Fruit fly (Drosophila melanogaster) whole organism, wandering third instar larva: Measurements from ENCODE around the gene mura.

Source experiments
- CG9705 ChIP-seq: fragments of 200-800 bp; sonication (Bioruptor generic); optimal IDR thresholded peaks from 2 replicates; lab custom pipeline; 2018; ENCODE audit warnings: missing biosample characterization, mild to moderate bottlenecking, missing genetic modification characterization
- Hr78 ChIP-seq: fragments of >200 bp; optimal IDR thresholded peaks from 2 replicates; lab custom pipeline; 2017; ENCODE audit warnings: missing biosample characterization, missing genetic modification characterization
- Hr83 ChIP-seq: fragments of 200-300 bp; sonication (Bioruptor generic); optimal IDR thresholded peaks from 2 replicates; lab custom pipeline; 2016; ENCODE audit warnings: missing biosample characterization, mild to moderate bottlenecking, missing genetic modification characterization, moderate library complexity; ENCODE audit not compliant: poor library complexity, severe bottlenecking
- OdsH ChIP-seq: fragments of 200-800 bp; sonication (Bioruptor generic); optimal IDR thresholded peaks from 2 replicates; lab custom pipeline; 2016; ENCODE audit warnings: missing biosample characterization, mild to moderate bottlenecking, missing genetic modification characterization
- Vsx2 ChIP-seq: fragments of 200-300, 225-300 bp; sonication (Bioruptor generic); optimal IDR thresholded peaks from 2 replicates; lab custom pipeline; 2018; ENCODE audit warnings: missing biosample characterization, missing genetic modification characterization; ENCODE audit not compliant: partially characterized antibody
- br ChIP-seq: fragments of 200-800 bp; sonication (Bioruptor generic); optimal IDR thresholded peaks from 2 replicates; lab custom pipeline; 2016; ENCODE audit warnings: missing biosample characterization, missing genetic modification characterization
- fru ChIP-seq: fragments of 200-800 bp; sonication (Bioruptor generic); optimal IDR thresholded peaks from 3 replicates; lab custom pipeline; 2016; ENCODE audit warnings: missing biosample characterization, mild to moderate bottlenecking, missing genetic modification characterization
- h ChIP-seq: fragments of 200-800 bp; sonication (Bioruptor generic); optimal IDR thresholded peaks from 3 replicates; lab custom pipeline; 2016; ENCODE audit warnings: missing biosample characterization, mild to moderate bottlenecking, missing genetic modification characterization
- lola ChIP-seq: fragments of >200 bp; optimal IDR thresholded peaks from 2 replicates; lab custom pipeline; 2017; ENCODE audit warnings: missing biosample characterization, missing genetic modification characterization
- psq ChIP-seq: fragments of 200-800 bp; sonication (Bioruptor generic); optimal IDR thresholded peaks from 3 replicates; lab custom pipeline; 2017; ENCODE audit warnings: missing biosample characterization, mild to moderate bottlenecking, missing genetic modification characterization, moderate library complexity
- rgr ChIP-seq: fragments of 200-800 bp; sonication (Bioruptor generic); optimal IDR thresholded peaks from 3 replicates; lab custom pipeline; 2016; ENCODE audit warnings: missing biosample characterization, mild to moderate bottlenecking, missing genetic modification characterization
- sv ChIP-seq: fragments of 200-800 bp; sonication (Bioruptor generic); optimal IDR thresholded peaks from 3 replicates; lab custom pipeline; 2016; ENCODE audit warnings: missing biosample characterization, missing genetic modification characterization
- usp ChIP-seq: fragments of >200 bp; optimal IDR thresholded peaks from 2 replicates; lab custom pipeline; 2017; ENCODE audit warnings: missing biosample characterization, missing genetic modification characterization
- woc ChIP-seq: sonication (Bioruptor generic); optimal IDR thresholded peaks from 2 replicates; lab custom pipeline; 2016; ENCODE audit warnings: missing biosample characterization, mild to moderate bottlenecking, missing genetic modification characterization

DNA sequence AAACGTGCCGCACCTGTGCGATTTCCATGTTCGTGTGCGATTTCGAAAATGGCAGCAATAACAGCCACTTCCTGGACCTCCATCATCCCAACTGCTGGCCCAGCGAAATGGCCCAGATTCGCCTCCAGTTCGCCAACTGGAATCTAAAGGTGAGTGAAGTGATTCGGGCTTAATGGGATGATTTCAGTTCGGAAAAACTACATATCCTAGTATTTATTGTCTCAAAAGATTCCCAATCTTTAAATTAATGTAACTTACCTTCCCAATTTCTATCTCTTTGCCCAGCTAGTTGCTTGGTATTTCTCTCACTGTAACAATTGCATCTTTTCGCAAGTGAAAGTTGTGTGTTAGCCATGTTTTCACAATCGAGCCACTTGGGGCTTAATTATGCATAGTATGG, 30.4 kb upstream of the mura start:
- TF ChIP-seq sv (GFP tag; lab: Kevin White, UChicago) = no peak
- no peak for TF ChIP-seq h
- TF ChIP-seq Vsx2 (GFP tag; lab: Kevin White, UChicago) = no peak
- no peak for TF ChIP-seq OdsH (GFP tag; lab: Kevin White, UChicago)
- no peak for TF ChIP-seq usp
- TF ChIP-seq fru (GFP tag; lab: Kevin White, UChicago) = no peak
- no peak for TF ChIP-seq lola
- TF ChIP-seq Hr78 (GFP tag; lab: Kevin White, UChicago) = no peak
- no peak for TF ChIP-seq br
- no peak for TF ChIP-seq woc (GFP tag; lab: Kevin White, UChicago)
- no peak for TF ChIP-seq Hr83 (GFP tag; lab: Kevin White, UChicago)
- no peak for TF ChIP-seq psq
- no peak for TF ChIP-seq rgr (GFP tag; lab: Kevin White, UChicago)
- no peak for TF ChIP-seq CG9705 (GFP tag; lab: Kevin White, UChicago)
